Fruit fly (Drosophila melanogaster) whole organism, embryonic: ENCODE results near the gene Sps2.

Experiments used
- ATbp ChIP-seq: fragments of 200-800 bp; sonication (Bioruptor generic); optimal IDR thresholded peaks from 2 replicates; lab custom pipeline; 2017; ENCODE audit warnings: missing biosample characterization, mild to moderate bottlenecking, missing genetic modification characterization, missing genetic modification reagents
- Abd-B ChIP-seq: fragments of 200-800 bp; sonication (Bioruptor generic); optimal IDR thresholded peaks from 2 replicates; lab custom pipeline; 2018; ENCODE audit warnings: missing biosample characterization, mild to moderate bottlenecking, missing genetic modification characterization, moderate library complexity
- Atf3 ChIP-seq: fragments of 200-800 bp; sonication (Bioruptor generic); optimal IDR thresholded peaks from 3 replicates; lab custom pipeline; 2016; ENCODE audit warnings: missing biosample characterization, missing genetic modification characterization
- B-H2 ChIP-seq: fragments of 200-800 bp; sonication (Bioruptor generic); optimal IDR thresholded peaks from 2 replicates; lab custom pipeline; 2018; ENCODE audit warnings: missing biosample characterization, mild to moderate bottlenecking, missing genetic modification characterization
- CG10979 ChIP-seq: fragments of 200-800 bp; sonication (Bioruptor generic); optimal IDR thresholded peaks from 2 replicates; lab custom pipeline; 2018; ENCODE audit warnings: missing biosample characterization, mild to moderate bottlenecking, missing genetic modification characterization, moderate library complexity
- CG11085 ChIP-seq: fragments of 200-800 bp; sonication (Bioruptor generic); IDR thresholded peaks from 2 replicates; pipeline ENCODE4 v1.3.6; 2022; ENCODE audit warnings: missing biosample characterization, missing genetic modification characterization
- CG12219 ChIP-seq: fragments of 200-800 bp; sonication (Bioruptor generic); optimal IDR thresholded peaks from 3 replicates; lab custom pipeline; 2018; ENCODE audit warnings: missing biosample characterization, mild to moderate bottlenecking, missing genetic modification characterization
- CG12236 ChIP-seq: fragments of 200-800 bp; sonication (Bioruptor generic); optimal IDR thresholded peaks from 2 replicates; lab custom pipeline; 2016; ENCODE audit warnings: missing biosample characterization, missing genetic modification characterization
- CG12391 ChIP-seq: fragments of 200-800 bp; sonication (Bioruptor generic); optimal IDR thresholded peaks from 3 replicates; lab custom pipeline; 2018; ENCODE audit warnings: missing biosample characterization, mild to moderate bottlenecking, missing genetic modification characterization, moderate library complexity
- CG12659 ChIP-seq: fragments of 200-800 bp; sonication (Bioruptor generic); optimal IDR thresholded peaks from 3 replicates; lab custom pipeline; 2017; ENCODE audit warnings: mild to moderate bottlenecking, missing biosample characterization, missing genetic modification reagents, missing genetic modification characterization
- CG12769 ChIP-seq: fragments of 200-800 bp; sonication (Bioruptor generic); optimal IDR thresholded peaks from 2 replicates; lab custom pipeline; 2019; ENCODE audit warnings: missing biosample characterization, mild to moderate bottlenecking, missing genetic modification characterization, moderate library complexity
- CG13287 ChIP-seq: fragments of 200-800 bp; sonication (Bioruptor generic); IDR thresholded peaks from 2 replicates; pipeline ENCODE4 v1.3.6; 2022; ENCODE audit warnings: missing biosample characterization, missing genetic modification characterization; ENCODE audit not compliant: partially characterized antibody
- CG14965 ChIP-seq: fragments of 200-800 bp; sonication (Bioruptor generic); optimal IDR thresholded peaks from 2 replicates; lab custom pipeline; 2016; ENCODE audit warnings: missing biosample characterization, missing genetic modification characterization, borderline replicate concordance
- CG15514 ChIP-seq: fragments of 200-800 bp; sonication (Bioruptor generic); optimal IDR thresholded peaks from 3 replicates; lab custom pipeline; 2017; ENCODE audit warnings: missing biosample characterization, missing genetic modification characterization, mild to moderate bottlenecking, moderate library complexity, missing genetic modification reagents
- CG30020 ChIP-seq: fragments of 200-800 bp; optimal IDR thresholded peaks from 2 replicates; lab custom pipeline; 2019; ENCODE audit warnings: missing biosample characterization, mild to moderate bottlenecking, missing genetic modification characterization, moderate library complexity
- CG30403 ChIP-seq: fragments of 200-800 bp; sonication (Bioruptor generic); optimal IDR thresholded peaks from 3 replicates; lab custom pipeline; 2016; ENCODE audit warnings: missing biosample characterization, missing genetic modification characterization
- CG3281 ChIP-seq: fragments of 200-800 bp; sonication (Bioruptor generic); optimal IDR thresholded peaks from 3 replicates; lab custom pipeline; 2017; ENCODE audit warnings: missing biosample characterization, mild to moderate bottlenecking, missing genetic modification characterization
- CG3847 ChIP-seq: fragments of 200-800 bp; sonication (Bioruptor generic); IDR thresholded peaks from 2 replicates; pipeline ENCODE4 v1.3.6; 2022; ENCODE audit warnings: missing biosample characterization, missing genetic modification characterization
- CG6272 ChIP-seq: fragments of 200-800 bp; sonication (Bioruptor generic); IDR thresholded peaks from 2 replicates; pipeline ENCODE4 v1.3.6; 2022; ENCODE audit warnings: missing biosample characterization, missing genetic modification characterization
- CG7271 ChIP-seq: fragments of 200-800 bp; sonication (Bioruptor generic); optimal IDR thresholded peaks from 2 replicates; lab custom pipeline; 2018; ENCODE audit warnings: missing biosample characterization, mild to moderate bottlenecking, missing genetic modification characterization, moderate library complexity
- CG7556 ChIP-seq: fragments of 200-800 bp; sonication (Bioruptor generic); optimal IDR thresholded peaks from 2 replicates; lab custom pipeline; 2017; ENCODE audit warnings: missing biosample characterization, mild to moderate bottlenecking, missing genetic modification characterization
- CG7963 ChIP-seq: fragments of 200-800 bp; sonication (Bioruptor generic); IDR thresholded peaks from 3 replicates; pipeline ENCODE4 v1.3.6; 2022; ENCODE audit warnings: missing biosample characterization, missing genetic modification characterization; ENCODE audit not compliant: partially characterized antibody
- Dip2 ChIP-seq: fragments of 200-800 bp; sonication (Bioruptor generic); IDR thresholded peaks from 2 replicates; pipeline ENCODE4 v1.3.6; 2022; ENCODE audit warnings: missing biosample characterization, missing genetic modification characterization
- Doc2 ChIP-seq: fragments of 200-800 bp; sonication (Bioruptor generic); IDR thresholded peaks from 2 replicates; pipeline ENCODE4 v1.3.6; 2022; ENCODE audit warnings: missing biosample characterization, missing genetic modification characterization
- Elba2 ChIP-seq: fragments of 200-800 bp; sonication (Bioruptor generic); optimal IDR thresholded peaks from 3 replicates; lab custom pipeline; 2016; ENCODE audit warnings: missing biosample characterization, missing genetic modification characterization
- Ets97D ChIP-seq: fragments of 200-800 bp; sonication (Bioruptor generic); optimal IDR thresholded peaks from 3 replicates; lab custom pipeline; 2016; ENCODE audit warnings: missing biosample characterization, missing genetic modification characterization
- Fer2 ChIP-seq: fragments of 200-800 bp; sonication (Bioruptor generic); optimal IDR thresholded peaks from 2 replicates; lab custom pipeline; 2018; ENCODE audit warnings: missing biosample characterization, mild to moderate bottlenecking, missing genetic modification characterization, moderate library complexity
- Fer3 ChIP-seq: fragments of 200-800 bp; sonication (Bioruptor generic); optimal IDR thresholded peaks from 2 replicates; lab custom pipeline; 2018; ENCODE audit warnings: missing biosample characterization, mild to moderate bottlenecking, missing genetic modification characterization, moderate library complexity
- GATAe ChIP-seq: fragments of 200-800 bp; sonication (Bioruptor generic); conservative IDR thresholded peaks from 2 replicates; pipeline ENCODE4 v1.3.6; 2022; ENCODE audit warnings: missing biosample characterization, missing genetic modification characterization
- H2.0 ChIP-seq: fragments of 200-800 bp; sonication (Bioruptor generic); IDR thresholded peaks from 2 replicates; pipeline ENCODE4 v1.3.6; 2022; ENCODE audit warnings: missing biosample characterization, missing genetic modification characterization
- Hey ChIP-seq: fragments of 200-800 bp; sonication (Bioruptor generic); optimal IDR thresholded peaks from 3 replicates; lab custom pipeline; 2018; ENCODE audit warnings: missing biosample characterization, mild to moderate bottlenecking, missing genetic modification characterization
- Lhr ChIP-seq: fragments of 200-800 bp; sonication (Bioruptor generic); optimal IDR thresholded peaks from 3 replicates; lab custom pipeline; 2017; ENCODE audit warnings: mild to moderate bottlenecking, missing biosample characterization, missing genetic modification reagents, missing genetic modification characterization
- Max ChIP-seq: fragments of 200-800 bp; sonication (Bioruptor generic); optimal IDR thresholded peaks from 2 replicates; lab custom pipeline; 2016; ENCODE audit warnings: missing biosample characterization, mild to moderate bottlenecking, missing genetic modification characterization
- Mrtf ChIP-seq: fragments of 200-800 bp; sonication (Bioruptor generic); IDR thresholded peaks from 3 replicates; pipeline ENCODE4 v1.3.6; 2022; ENCODE audit warnings: missing biosample characterization, missing genetic modification characterization
- Rfx ChIP-seq: fragments of 200-800 bp; sonication (Bioruptor generic); IDR thresholded peaks from 2 replicates; pipeline ENCODE4 v1.3.6; 2022; ENCODE audit warnings: missing biosample characterization, missing genetic modification characterization
- Trl ChIP-seq, 3 experiments: fragments of >200 bp in 2 of 3; fragments of 200-800 bp in 1 of 3; sonication (Bioruptor generic) in 1 of 3; optimal IDR thresholded peaks; 2 replicates in 1 of 3; 3 replicates in 2 of 3; lab custom pipeline; 2016 to 2017; ENCODE audit warnings: missing biosample characterization in 1 of 3, missing genetic modification characterization in 1 of 3
- Xbp1 ChIP-seq: fragments of 200-800 bp; sonication (Bioruptor generic); optimal IDR thresholded peaks from 3 replicates; lab custom pipeline; 2016; ENCODE audit warnings: missing biosample characterization, mild to moderate bottlenecking, missing genetic modification characterization
- cg ChIP-seq: fragments of 200-800 bp; sonication (Bioruptor generic); optimal IDR thresholded peaks from 3 replicates; lab custom pipeline; 2019; ENCODE audit warnings: missing biosample characterization, mild to moderate bottlenecking, missing genetic modification characterization, moderate library complexity
- dpn ChIP-seq, 2 experiments: fragments of 200-800 bp; sonication (Bioruptor generic); optimal IDR thresholded peaks; 3 replicates each; lab custom pipeline; 2016; ENCODE audit warnings: missing biosample characterization in 2 of 2, missing genetic modification characterization in 2 of 2
- emc ChIP-seq: fragments of 200-800 bp; sonication (Bioruptor generic); optimal IDR thresholded peaks from 2 replicates; lab custom pipeline; 2016; ENCODE audit warnings: missing biosample characterization, missing genetic modification characterization
- exex ChIP-seq: fragments of 200-800 bp; sonication (Bioruptor generic); optimal IDR thresholded peaks from 4 replicates; lab custom pipeline; 2018; ENCODE audit warnings: missing biosample characterization, mild to moderate bottlenecking, missing genetic modification characterization, moderate library complexity
- grn ChIP-seq: fragments of 200-800 bp; sonication (Bioruptor generic); optimal IDR thresholded peaks from 3 replicates; lab custom pipeline; 2017; ENCODE audit warnings: missing biosample characterization, missing genetic modification characterization
- ken ChIP-seq: fragments of 200-800 bp; sonication (Bioruptor generic); IDR thresholded peaks from 3 replicates; pipeline ENCODE4 v1.3.6; 2022; ENCODE audit warnings: missing biosample characterization, missing genetic modification characterization
- lab ChIP-seq: fragments of 200-800 bp; sonication (Bioruptor generic); optimal IDR thresholded peaks from 3 replicates; lab custom pipeline; 2017; ENCODE audit warnings: missing biosample characterization, missing genetic modification characterization, mild to moderate bottlenecking, moderate library complexity, missing genetic modification reagents
- nmo ChIP-seq: fragments of 200-800 bp; sonication (Bioruptor generic); optimal IDR thresholded peaks from 2 replicates; lab custom pipeline; 2018; ENCODE audit warnings: missing biosample characterization, mild to moderate bottlenecking, missing genetic modification characterization, moderate library complexity
- sqz ChIP-seq: fragments of 200-800 bp; sonication (Bioruptor generic); optimal IDR thresholded peaks from 3 replicates; lab custom pipeline; 2018; ENCODE audit warnings: missing biosample characterization, mild to moderate bottlenecking, missing genetic modification characterization
- sr ChIP-seq: fragments of 200-800 bp; sonication (Bioruptor generic); IDR thresholded peaks from 3 replicates; pipeline ENCODE4 v1.3.6; 2022; ENCODE audit warnings: missing biosample characterization, missing genetic modification characterization
- tup ChIP-seq: fragments of 200-800 bp; sonication (Bioruptor generic); optimal IDR thresholded peaks from 2 replicates; lab custom pipeline; 2016; ENCODE audit warnings: missing biosample characterization, mild to moderate bottlenecking, missing genetic modification characterization, moderate library complexity
- unc-4 ChIP-seq: fragments of 200-800 bp; sonication (Bioruptor generic); IDR thresholded peaks from 2 replicates; pipeline ENCODE4 v1.3.6; 2022; ENCODE audit warnings: missing biosample characterization, missing genetic modification characterization; ENCODE audit not compliant: partially characterized antibody
- zfh2 ChIP-seq: fragments of 200-800 bp; sonication (Bioruptor generic); optimal IDR thresholded peaks from 2 replicates; lab custom pipeline; 2016; ENCODE audit warnings: missing biosample characterization, missing genetic modification characterization

Sps2 gene

dm6 chr2L:10299810-10300147 is 42.6 kb upstream of the Sps2 start, which contains the start of gene CYLD (continued):
- TF ChIP-seq GATAe = no peak
- TF ChIP-seq exex (tag; lab: Kevin White, UChicago) = no peak
- no peak for TF ChIP-seq Hey
- TF ChIP-seq CG12391 (tag; lab: Kevin White, UChicago) = peak; percentile 87
- TF ChIP-seq Dip2 (GFP tag; lab: Robert Waterston, UW) = no peak
- peak; percentile 75 for TF ChIP-seq Fer3 (tag; lab: Kevin White, UChicago)
- TF ChIP-seq Max = peak; percentile 29
- peak; percentile 50 for TF ChIP-seq sqz (GFP tag; lab: Kevin White, UChicago)
- no peak for TF ChIP-seq emc (GFP tag; lab: Kevin White, UChicago)
- TF ChIP-seq Rfx (GFP tag; lab: Robert Waterston, UW) = peak; percentile 74; the same call in 1 of the 2 replicates
- TF ChIP-seq CG7556 (GFP tag; lab: Kevin White, UChicago) = peak; percentile 72
- TF ChIP-seq CG6272 = no peak
- TF ChIP-seq CG14965 (GFP tag; lab: Kevin White, UChicago) = no peak
- peak; percentile 44 for TF ChIP-seq CG7271
- no peak for TF ChIP-seq Mrtf (GFP tag; lab: Robert Waterston, UW)
- TF ChIP-seq CG30020 (tag; lab: Kevin White, UChicago) = peak; percentile 87
- TF ChIP-seq CG11085 (GFP tag; lab: Robert Waterston, UW) = no peak
- TF ChIP-seq grn (GFP tag; lab: Kevin White, UChicago) = no peak
- no peak for TF ChIP-seq CG7963 (GFP tag; lab: Robert Waterston, UW)
- no peak for TF ChIP-seq sr
- TF ChIP-seq zfh2 = no peak
- no peak; the same call in 1 of the 2 replicates for TF ChIP-seq unc-4 (GFP tag; lab: Robert Waterston, UW)
- peak; percentile 71 for TF ChIP-seq nmo (GFP tag; lab: Kevin White, UChicago)
- TF ChIP-seq CG3281 = peak; percentile 63
- TF ChIP-seq ken = no peak; the same call in 2 of the 3 replicates
- TF ChIP-seq CG10979 (tag; lab: Kevin White, UChicago) = peak; percentile 72
- peak; percentile 67 for TF ChIP-seq CG12659 (GFP tag; lab: Kevin White, UChicago)
- peak; percentile 80 for TF ChIP-seq CG30403 (GFP tag; lab: Kevin White, UChicago)
- no peak for TF ChIP-seq Atf3 (GFP tag; lab: Kevin White, UChicago)
- no peak for TF ChIP-seq CG12236
- peak; percentile 7 for TF ChIP-seq ATbp
- no peak for TF ChIP-seq Abd-B (GFP tag; lab: Kevin White, UChicago)
- no peak for TF ChIP-seq CG3847 (GFP tag; lab: Robert Waterston, UW)
- no peak for TF ChIP-seq Doc2 (GFP tag; lab: Robert Waterston, UW)
- TF ChIP-seq Elba2 (GFP tag; lab: Kevin White, UChicago) = no peak
- peak; percentile 25 for TF ChIP-seq Ets97D (GFP tag; lab: Kevin White, UChicago)
- peak; percentile 66 for TF ChIP-seq CG15514 (GFP tag; lab: Kevin White, UChicago)
- peak; percentile 19 for TF ChIP-seq Fer2 (tag; lab: Kevin White, UChicago)
- TF ChIP-seq dpn (GFP tag; optimal IDR thresholded peaks at IDR 0.05; lab: Kevin White, UChicago) = peak; percentile 24 to 73
- peak; percentile 47 for TF ChIP-seq CG12219 (GFP tag; lab: Kevin White, UChicago)
- peak; percentile 77 for TF ChIP-seq Xbp1 (GFP tag; lab: Kevin White, UChicago)
- no peak for TF ChIP-seq lab
- TF ChIP-seq cg (GFP tag; lab: Kevin White, UChicago) = no peak
- TF ChIP-seq CG12769 (tag; lab: Kevin White, UChicago) = peak; percentile 64
- peak; percentile 23 for TF ChIP-seq Lhr (GFP tag; lab: Kevin White, UChicago)
- TF ChIP-seq tup (GFP tag; lab: Kevin White, UChicago) = no peak
- no peak for TF ChIP-seq Trl (optimal IDR thresholded peaks at IDR 0.05; lab: Kevin White, UChicago)
- TF ChIP-seq Trl (GFP tag; optimal IDR thresholded peaks at IDR 0.05; lab: Kevin White, UChicago) = peak; percentile 31
- TF ChIP-seq B-H2 (GFP tag; lab: Kevin White, UChicago) = peak; percentile 14
- no peak; the same call in 1 of the 2 replicates for TF ChIP-seq CG13287 (GFP tag; lab: Robert Waterston, UW)
- TF ChIP-seq H2.0 (GFP tag; lab: Robert Waterston, UW) = peak; percentile 66
